Fruit fly (Drosophila melanogaster): ENCODE results near the gene ScsbetaA.

The ScsbetaA gene

DNA sequence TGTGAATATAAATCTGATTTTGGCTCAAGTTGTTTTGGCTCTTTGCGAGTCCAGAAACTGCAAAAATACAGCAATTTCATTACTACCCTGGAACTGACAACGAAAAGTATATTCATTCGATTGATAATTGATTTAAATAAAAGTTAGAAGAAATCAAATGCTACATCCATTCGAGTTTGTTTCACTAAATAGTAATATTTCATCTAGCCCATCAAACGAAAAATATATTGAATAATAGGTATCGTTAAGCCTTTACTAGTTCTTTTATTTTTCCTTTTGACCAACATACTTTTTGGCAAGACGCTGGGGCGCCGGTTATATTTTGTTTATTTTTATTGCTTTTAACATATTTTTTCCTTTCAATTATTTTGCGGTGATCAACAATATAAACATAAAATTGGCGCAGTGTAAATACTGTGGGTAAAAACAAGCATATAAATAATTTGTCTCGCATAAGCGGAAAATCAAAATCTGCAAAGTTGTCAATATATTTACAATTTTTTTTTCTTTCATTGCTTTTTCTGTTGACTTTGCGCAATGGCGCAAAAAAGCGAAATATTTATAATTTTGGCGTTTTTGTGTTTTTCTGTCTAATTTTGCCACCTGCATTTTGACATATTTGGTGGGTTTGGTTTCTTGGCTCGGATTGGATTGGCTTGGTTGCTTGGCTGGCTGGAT is 45.4 kb upstream of the ScsbetaA start (continued):
- TF ChIP-seq D (optimal IDR thresholded peaks at IDR 0.05) (no peak), D (GFP tag; optimal IDR thresholded peaks at IDR 0.05) (no peak), dmrt11E (tag; optimal IDR thresholded peaks at IDR 0.05) (no peak), crp (GFP tag; optimal IDR thresholded peaks at IDR 0.05) (no peak), crol (GFP tag; IDR thresholded peaks at IDR 0.05) (no peak), fu2 (GFP tag; optimal IDR thresholded peaks at IDR 0.05) (no peak), CG33557 (GFP tag; optimal IDR thresholded peaks at IDR 0.05) (no peak), ssp (GFP tag; IDR thresholded peaks at IDR 0.05) (no peak), CG3163 (GFP tag; optimal IDR thresholded peaks at IDR 0.05) (no peak), CG3726 (GFP tag; IDR thresholded peaks at IDR 0.05) (no peak), CG12942 (GFP tag; optimal IDR thresholded peaks at IDR 0.05) (no peak), CG14965 (GFP tag; optimal IDR thresholded peaks at IDR 0.05; ENCODE audit: borderline replicate concordance) (no peak), vvl (GFP tag; IDR thresholded peaks at IDR 0.05) (peak; percentile 42; the same call in 1 of the 2 replicates), CrebB (tag; optimal IDR thresholded peaks at IDR 0.05) (no peak), Dek (tag; optimal IDR thresholded peaks at IDR 0.05) (no peak), CG11093 (GFP tag; IDR thresholded peaks at IDR 0.05) (no peak), E2f1 (GFP tag; IDR thresholded peaks at IDR 0.05) (no peak), Dp (GFP tag; optimal IDR thresholded peaks at IDR 0.05) (no peak), NK7.1 (GFP tag; optimal IDR thresholded peaks at IDR 0.05) (no peak), ttk (GFP tag; IDR thresholded peaks at IDR 0.05) (no peak), CG13775 (GFP tag; optimal IDR thresholded peaks at IDR 0.05) (no peak), dmrt99B (tag; optimal IDR thresholded peaks at IDR 0.05) (no peak), CG4707 (GFP tag; optimal IDR thresholded peaks at IDR 0.05) (no peak), Hand (GFP tag; optimal IDR thresholded peaks at IDR 0.05) (no peak), CG10959 (GFP tag; IDR thresholded peaks at IDR 0.05) (no peak), Lpt (GFP tag; optimal IDR thresholded peaks at IDR 0.05) (no peak), hb (GFP tag; IDR thresholded peaks at IDR 0.05; ENCODE audit: partially characterized antibody) (no peak), CG10147 (GFP tag; optimal IDR thresholded peaks at IDR 0.05) (no peak), Bdp1 (GFP tag; optimal IDR thresholded peaks at IDR 0.05) (no peak), CG15514 (GFP tag; optimal IDR thresholded peaks at IDR 0.05) (no peak), Blimp-1 (GFP tag; optimal IDR thresholded peaks at IDR 0.05) (no peak), CG9932 (GFP tag; IDR thresholded peaks at IDR 0.05) (peak; percentile 64), nom (GFP tag; optimal IDR thresholded peaks at IDR 0.05) (no peak), Xbp1 (GFP tag; optimal IDR thresholded peaks at IDR 0.05) (peak; percentile 20), CG10462 (GFP tag; optimal IDR thresholded peaks at IDR 0.05) (no peak), en (GFP tag; optimal IDR thresholded peaks at IDR 0.05) (no peak), da (GFP tag; optimal IDR thresholded peaks at IDR 0.05) (no peak), Ssrp (tag; optimal IDR thresholded peaks at IDR 0.05) (no peak), CG12236 (GFP tag; optimal IDR thresholded peaks at IDR 0.05) (no peak), Sox102F (GFP tag; optimal IDR thresholded peaks at IDR 0.05) (peak; percentile 56), fd64A (GFP tag; optimal IDR thresholded peaks at IDR 0.05) (no peak), Lim3 (GFP tag; IDR thresholded peaks at IDR 0.05) (no peak), CG11696 (GFP tag; IDR thresholded peaks at IDR 0.05) (no peak), aop (GFP tag; IDR thresholded peaks at IDR 0.05) (no peak), Dip2 (GFP tag; IDR thresholded peaks at IDR 0.05) (no peak), CG6791 (GFP tag; IDR thresholded peaks at IDR 0.05; ENCODE audit: partially characterized antibody) (no peak), Adf1 (GFP tag; IDR thresholded peaks at IDR 0.05) (no peak), CG11456 (GFP tag; IDR thresholded peaks at IDR 0.05) (no peak), CG8089 (GFP tag; optimal IDR thresholded peaks at IDR 0.05) (no peak), vfl (GFP tag; optimal IDR thresholded peaks at IDR 0.05) (no peak), CG7372 (GFP tag; IDR thresholded peaks at IDR 0.05) (no peak)
